Worm (Caenorhabditis elegans): Measurements from ENCODE around the gene smrd-1.

smrd-1 gene

ce11 chrIII:10407198-10407663 is 28.6 kb downstream of the smrd-1 start, which contains the start of gene hat-1 (continued):
- TF ChIP-seq jun-1 (tag; optimal IDR thresholded peaks at IDR 0.05) (peak; percentile 92), hmg-11 (tag; optimal IDR thresholded peaks at IDR 0.05) (peak; percentile 90), ceh-28 (tag; optimal IDR thresholded peaks at IDR 0.05) (peak; percentile 92), aly-2 (tag; optimal IDR thresholded peaks at IDR 0.05) (no peak), ceh-82 (tag; optimal IDR thresholded peaks at IDR 0.05) (peak; percentile 49), elt-3 (tag; optimal IDR thresholded peaks at IDR 0.05) (no peak), ztf-11 (tag; optimal IDR thresholded peaks at IDR 0.05) (no peak), fkh-10 (GFP tag; optimal IDR thresholded peaks at IDR 0.05) (peak; percentile 90), nhr-76 (tag; optimal IDR thresholded peaks at IDR 0.05) (no peak), R02D3.7 (tag; optimal IDR thresholded peaks at IDR 0.05) (peak; percentile 100), mdl-1 (tag; optimal IDR thresholded peaks at IDR 0.05) (peak; percentile 46), eor-1 (tag; optimal IDR thresholded peaks at IDR 0.05) (no peak), nfya-1 (tag; optimal IDR thresholded peaks at IDR 0.05; ENCODE audit: insufficient read depth) (peak; percentile 97), unc-39 (tag; optimal IDR thresholded peaks at IDR 0.05) (no peak), nhr-77 (tag; optimal IDR thresholded peaks at IDR 0.05) (peak; percentile 65), nhr-23 (tag; optimal IDR thresholded peaks at IDR 0.05) (peak; percentile 97)

ce11 chrIII:10404918-10405317 is 30.9 kb downstream of the smrd-1 start, which contains the start of the genes M03C11.3 and chl-1:
TSS of gene M03C11.3 (plus strand) at chrIII:10405070.
TSS of gene chl-1 (minus strand) at chrIII:10405240.
- no peak for TF ChIP-seq sea-2 (GFP tag; optimal IDR thresholded peaks at IDR 0.05)

DNA sequence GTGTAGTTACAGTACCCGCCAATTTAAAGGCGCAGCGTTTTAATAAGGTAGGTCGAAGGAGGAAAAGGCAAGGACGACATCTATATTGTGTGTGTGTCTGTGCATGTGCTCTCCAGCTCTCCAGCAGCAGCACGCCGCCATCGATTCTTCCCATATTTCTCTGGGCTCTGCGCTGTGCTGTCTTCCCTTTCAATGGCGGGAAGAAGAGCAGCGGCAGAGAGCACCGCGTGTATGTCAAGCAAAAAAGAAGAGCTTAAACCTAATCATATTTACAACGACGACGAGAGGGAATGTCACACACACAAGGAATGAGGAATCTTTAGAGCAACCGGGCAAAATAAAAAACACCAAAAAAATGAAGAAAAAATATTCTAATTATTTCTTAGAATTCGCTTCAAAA is 36.9 kb downstream of the smrd-1 start:
- TF ChIP-seq nhr-12 (tag; optimal IDR thresholded peaks at IDR 0.05) (no peak), egl-5 (tag; optimal IDR thresholded peaks at IDR 0.05) (no peak), sea-2 (GFP tag; optimal IDR thresholded peaks at IDR 0.05) (no peak), lin-15B (tag; optimal IDR thresholded peaks at IDR 0.05) (peak; percentile 33), R02D3.7 (tag; optimal IDR thresholded peaks at IDR 0.05) (no peak), daf-12 (tag; optimal IDR thresholded peaks at IDR 0.05) (no peak), elt-3 (tag; optimal IDR thresholded peaks at IDR 0.05) (no peak), fkh-10 (GFP tag; optimal IDR thresholded peaks at IDR 0.05) (peak; percentile 35), nfya-1 (tag; optimal IDR thresholded peaks at IDR 0.05; ENCODE audit: insufficient read depth) (peak; percentile 59), nhr-77 (tag; optimal IDR thresholded peaks at IDR 0.05) (no peak), ceh-82 (tag; optimal IDR thresholded peaks at IDR 0.05) (no peak), ceh-9 (tag; optimal IDR thresholded peaks at IDR 0.05) (no peak), nhr-25 (tag; optimal IDR thresholded peaks at IDR 0.05) (no peak), unc-62 (GFP tag; optimal IDR thresholded peaks at IDR 0.05) (no peak), hmg-11 (tag; optimal IDR thresholded peaks at IDR 0.05) (peak; percentile 56), nhr-76 (tag; optimal IDR thresholded peaks at IDR 0.05) (no peak), nhr-67 (tag; optimal IDR thresholded peaks at IDR 0.05) (no peak), lsy-12 (tag; optimal IDR thresholded peaks at IDR 0.05) (no peak), ztf-4 (tag; optimal IDR thresholded peaks at IDR 0.05) (no peak), elt-1 (tag; optimal IDR thresholded peaks at IDR 0.05) (no peak), nhr-11 (tag; optimal IDR thresholded peaks at IDR 0.05) (no peak), nhr-43 (tag; optimal IDR thresholded peaks at IDR 0.05; ENCODE audit: poor library complexity, severe bottlenecking) (no peak), pha-4 (tag; optimal IDR thresholded peaks at IDR 0.05) (no peak)

ce11 chrIII:10396891-10397502 is 38.8 kb downstream of the smrd-1 start:
- TF ChIP-seq fos-1 (tag; optimal IDR thresholded peaks at IDR 0.05) (no peak), nfya-1 (tag; optimal IDR thresholded peaks at IDR 0.05; ENCODE audit: insufficient read depth) (peak; percentile 16)

- TF ChIP-seq zag-1 (tag; optimal IDR thresholded peaks at IDR 0.05) (no peak), nhr-25 (tag; optimal IDR thresholded peaks at IDR 0.05) (no peak), pha-4 (tag; optimal IDR thresholded peaks at IDR 0.05) (peak; percentile 60), nhr-11 (tag; optimal IDR thresholded peaks at IDR 0.05) (no peak), nhr-28 (tag; optimal IDR thresholded peaks at IDR 0.05) (no peak), hmg-11 (tag; optimal IDR thresholded peaks at IDR 0.05) (no peak), aly-2 (tag; optimal IDR thresholded peaks at IDR 0.05) (no peak), skn-1 (tag; optimal IDR thresholded peaks at IDR 0.05) (no peak)
These were observed 39.8 kb downstream of the smrd-1 start, which contains the start of gene M03C11.1 for ce11 chrIII:10395990-10396389. TSS of gene M03C11.1 (minus strand) at chrIII:10396090.
